Worm (Caenorhabditis elegans) whole organism, mixed stage, embryonic: ENCODE measurements around the gene srbc-39.

Experiments
- M03D4.4 ChIP-seq: sonication (generic microtip); optimal IDR thresholded peaks from 2 replicates; lab custom pipeline; 2017; ENCODE audit warnings: mild to moderate bottlenecking, missing genetic modification characterization, missing compliant biosample characterization
- bed-3 ChIP-seq: fragments of 200-800 bp; sonication (Bioruptor generic); optimal IDR thresholded peaks from 3 replicates; lab custom pipeline; 2018; ENCODE audit warnings: mild to moderate bottlenecking, missing genetic modification characterization, moderate library complexity, missing compliant biosample characterization
- ceh-39 ChIP-seq: fragments of 150-350 bp; optimal IDR thresholded peaks from 2 replicates; lab custom pipeline; 2014; ENCODE audit warnings: missing biosample characterization, missing genetic modification characterization
- ceh-43 ChIP-seq: fragments of 200-800 bp; sonication (Bioruptor generic); optimal IDR thresholded peaks from 2 replicates; lab custom pipeline; 2018; ENCODE audit warnings: mild to moderate bottlenecking, missing genetic modification characterization, moderate library complexity, missing compliant biosample characterization
- ceh-83 ChIP-seq: fragments of 200-800 bp; sonication (Bioruptor generic); optimal IDR thresholded peaks from 2 replicates; lab custom pipeline; 2018; ENCODE audit warnings: mild to moderate bottlenecking, missing genetic modification characterization, missing compliant biosample characterization
- ces-1 ChIP-seq: fragments of 150-350 bp; optimal IDR thresholded peaks from 2 replicates; lab custom pipeline; 2014; ENCODE audit warnings: missing biosample characterization, missing genetic modification reagents, missing genetic modification characterization
- cnd-1 ChIP-seq: fragments of 200-800 bp; sonication (Bioruptor generic); optimal IDR thresholded peaks from 2 replicates; lab custom pipeline; 2018; ENCODE audit warnings: mild to moderate bottlenecking, missing genetic modification characterization, missing compliant biosample characterization
- drap-1 ChIP-seq: fragments of 200-800 bp; sonication (Bioruptor generic); optimal IDR thresholded peaks from 3 replicates; lab custom pipeline; 2018; ENCODE audit warnings: mild to moderate bottlenecking, missing genetic modification characterization, missing compliant biosample characterization
- elt-1 ChIP-seq: sonication (generic microtip); optimal IDR thresholded peaks from 2 replicates; lab custom pipeline; 2017; ENCODE audit warnings: missing genetic modification characterization, mild to moderate bottlenecking, missing compliant biosample characterization, antibody characterized with exemption, moderate library complexity, borderline replicate concordance; ENCODE audit not compliant: insufficient read depth
- elt-3 ChIP-seq: fragments of 150-350 bp; optimal IDR thresholded peaks from 2 replicates; lab custom pipeline; 2014; ENCODE audit warnings: missing biosample characterization, missing genetic modification characterization
- flh-1 ChIP-seq: fragments of 200-800 bp; sonication (Bioruptor generic); optimal IDR thresholded peaks from 2 replicates; lab custom pipeline; 2018; ENCODE audit warnings: mild to moderate bottlenecking, missing genetic modification characterization, moderate library complexity, missing compliant biosample characterization
- ham-2 ChIP-seq: fragments of 200-800 bp; sonication (Bioruptor generic); optimal IDR thresholded peaks from 2 replicates; lab custom pipeline; 2018; ENCODE audit warnings: mild to moderate bottlenecking, missing genetic modification characterization, missing compliant biosample characterization
- hlh-1 ChIP-seq: fragments of 150-350 bp; optimal IDR thresholded peaks from 2 replicates; lab custom pipeline; 2014; ENCODE audit warnings: missing biosample characterization, missing genetic modification reagents, missing genetic modification characterization
- lin-13 ChIP-seq: fragments of 150-350 bp; optimal IDR thresholded peaks from 2 replicates; lab custom pipeline; 2014; ENCODE audit warnings: missing biosample characterization, missing genetic modification characterization
- lin-32 ChIP-seq: fragments of 200-800 bp; sonication (Bioruptor generic); optimal IDR thresholded peaks from 2 replicates; lab custom pipeline; 2018; ENCODE audit warnings: mild to moderate bottlenecking, missing genetic modification characterization, missing compliant biosample characterization
- lsy-2 ChIP-seq: fragments of 150-350 bp; optimal IDR thresholded peaks from 2 replicates; lab custom pipeline; 2014; ENCODE audit warnings: missing biosample characterization, missing genetic modification characterization
- mep-1 ChIP-seq: fragments of 150-350 bp; optimal IDR thresholded peaks from 2 replicates; lab custom pipeline; 2017; ENCODE audit warnings: missing biosample characterization, missing genetic modification reagents, missing genetic modification characterization, inconsistent platforms
- mls-2 ChIP-seq: sonication (generic microtip); optimal IDR thresholded peaks from 2 replicates; lab custom pipeline; 2016; ENCODE audit warnings: mild to moderate bottlenecking, missing genetic modification characterization, moderate library complexity, missing compliant biosample characterization
- nhr-12 ChIP-seq: fragments of 150-350 bp; optimal IDR thresholded peaks from 2 replicates; lab custom pipeline; 2014; ENCODE audit warnings: missing biosample characterization, missing genetic modification characterization
- nhr-2 ChIP-seq: fragments of 150-350 bp; optimal IDR thresholded peaks from 2 replicates; lab custom pipeline; 2014; ENCODE audit warnings: missing biosample characterization, missing genetic modification characterization
- nhr-237 ChIP-seq: fragments of 150-350 bp; optimal IDR thresholded peaks from 2 replicates; lab custom pipeline; 2014; ENCODE audit warnings: missing biosample characterization, missing genetic modification characterization
- nhr-28 ChIP-seq: fragments of 150-350 bp; optimal IDR thresholded peaks from 2 replicates; lab custom pipeline; 2014; ENCODE audit warnings: missing biosample characterization, missing genetic modification characterization
- nhr-76 ChIP-seq: sonication (generic microtip); optimal IDR thresholded peaks from 2 replicates; lab custom pipeline; 2017; ENCODE audit warnings: missing biosample characterization, missing genetic modification characterization
- pha-4 ChIP-seq: fragments of 150-350 bp; optimal IDR thresholded peaks from 2 replicates; lab custom pipeline; 2018; ENCODE audit warnings: missing biosample characterization, missing genetic modification reagents, missing genetic modification characterization
- sem-2 ChIP-seq: fragments of 200-800 bp; sonication (Bioruptor generic); optimal IDR thresholded peaks from 2 replicates; lab custom pipeline; 2018; ENCODE audit warnings: mild to moderate bottlenecking, missing genetic modification characterization, missing compliant biosample characterization
- snpc-4 ChIP-seq: fragments of 150-350 bp; optimal IDR thresholded peaks from 2 replicates; lab custom pipeline; 2014; ENCODE audit warnings: missing biosample characterization, missing genetic modification characterization
- sptf-1 ChIP-seq: sonication (generic microtip); optimal IDR thresholded peaks from 2 replicates; lab custom pipeline; 2017; ENCODE audit warnings: mild to moderate bottlenecking, missing genetic modification characterization, moderate library complexity, missing compliant biosample characterization
- tbx-8 ChIP-seq: fragments of 200-800 bp; sonication (Bioruptor generic); optimal IDR thresholded peaks from 2 replicates; lab custom pipeline; 2018; ENCODE audit warnings: mild to moderate bottlenecking, missing genetic modification characterization, moderate library complexity, missing compliant biosample characterization
- unc-120 ChIP-seq: sonication (generic microtip); optimal IDR thresholded peaks from 2 replicates; lab custom pipeline; 2017; ENCODE audit warnings: missing genetic modification characterization, missing compliant biosample characterization; ENCODE audit not compliant: poor library complexity, severe bottlenecking
- unc-39 ChIP-seq: fragments of 150-350 bp; optimal IDR thresholded peaks from 2 replicates; lab custom pipeline; 2014; ENCODE audit warnings: missing biosample characterization, missing genetic modification characterization
- unc-62 ChIP-seq: fragments of 150-350 bp; optimal IDR thresholded peaks from 2 replicates; lab custom pipeline; 2014; ENCODE audit warnings: missing biosample characterization, missing genetic modification reagents, missing genetic modification characterization
- ztf-11 ChIP-seq: fragments of 150-350 bp; optimal IDR thresholded peaks from 2 replicates; lab custom pipeline; 2014; ENCODE audit warnings: missing biosample characterization, missing genetic modification characterization

The srbc-39 gene

DNA sequence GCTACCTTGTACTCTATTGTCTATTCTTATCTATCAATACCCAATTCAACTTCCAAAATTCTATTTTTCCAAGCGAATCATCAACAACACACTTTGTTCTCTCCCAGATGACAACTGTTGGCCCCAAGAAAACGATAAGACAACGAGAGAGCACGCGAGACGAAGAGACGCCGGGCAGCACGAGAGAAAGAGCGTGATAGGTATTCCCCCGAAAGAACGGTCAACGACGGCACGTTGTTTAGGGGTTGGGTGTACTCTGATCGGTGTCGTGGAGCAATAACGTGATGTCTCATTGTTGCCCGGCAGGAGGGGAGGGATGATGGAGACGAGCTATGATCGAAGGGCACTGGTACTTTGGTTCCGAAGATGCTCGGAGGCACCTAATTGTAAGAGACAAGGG lies 22.4 kb downstream of the srbc-39 start:
- peak; percentile 41 for TF ChIP-seq M03D4.4 (tag; lab: Kevin White, UChicago)
- TF ChIP-seq bed-3 (GFP tag; lab: Kevin White, UChicago) = no peak
- no peak for TF ChIP-seq ztf-11 (tag; lab: Kevin White, UChicago)
- no peak for TF ChIP-seq tbx-8
- TF ChIP-seq elt-3 (tag; lab: Kevin White, UChicago) = no peak
- no peak for TF ChIP-seq ceh-83 (GFP tag; lab: Kevin White, UChicago)
- no peak for TF ChIP-seq ceh-39
- TF ChIP-seq unc-39 (tag; lab: Kevin White, UChicago) = no peak
- TF ChIP-seq pha-4 (tag; lab: Kevin White, UChicago) = no peak
- TF ChIP-seq unc-120 (tag; lab: Kevin White, UChicago) = peak; percentile 91
- no peak for TF ChIP-seq ceh-43 (GFP tag; lab: Kevin White, UChicago)
- peak; percentile 11 for TF ChIP-seq drap-1 (GFP tag; lab: Kevin White, UChicago)
- TF ChIP-seq nhr-2 (tag; lab: Kevin White, UChicago) = peak; percentile 89
- TF ChIP-seq snpc-4 (tag; lab: Kevin White, UChicago) = no peak
- TF ChIP-seq hlh-1 (tag; lab: Kevin White, UChicago) = peak; percentile 98
- TF ChIP-seq ham-2 = no peak
- TF ChIP-seq unc-62 = peak; percentile 87
- no peak for TF ChIP-seq mep-1
- no peak for TF ChIP-seq lsy-2 (tag; lab: Kevin White, UChicago)

ce11 chrV:736171-736570 lies 27.3 kb downstream of the srbc-39 start, which contains the start of gene srj-25:
Gene srj-25, minus strand, starts transcription at chrV:736271.
- TF ChIP-seq nhr-237 = no peak
- TF ChIP-seq tbx-8 = no peak
- no peak for TF ChIP-seq ceh-39
- TF ChIP-seq elt-3 (tag; lab: Kevin White, UChicago) = no peak
- no peak for TF ChIP-seq ceh-83 (GFP tag; lab: Kevin White, UChicago)
- no peak for TF ChIP-seq lin-13 (tag; lab: Kevin White, UChicago)
- TF ChIP-seq ztf-11 (tag; lab: Kevin White, UChicago) = no peak
- TF ChIP-seq drap-1 (GFP tag; lab: Kevin White, UChicago) = no peak
- TF ChIP-seq cnd-1 (tag; lab: Kevin White, UChicago) = no peak
- no peak for TF ChIP-seq unc-62

DNA sequence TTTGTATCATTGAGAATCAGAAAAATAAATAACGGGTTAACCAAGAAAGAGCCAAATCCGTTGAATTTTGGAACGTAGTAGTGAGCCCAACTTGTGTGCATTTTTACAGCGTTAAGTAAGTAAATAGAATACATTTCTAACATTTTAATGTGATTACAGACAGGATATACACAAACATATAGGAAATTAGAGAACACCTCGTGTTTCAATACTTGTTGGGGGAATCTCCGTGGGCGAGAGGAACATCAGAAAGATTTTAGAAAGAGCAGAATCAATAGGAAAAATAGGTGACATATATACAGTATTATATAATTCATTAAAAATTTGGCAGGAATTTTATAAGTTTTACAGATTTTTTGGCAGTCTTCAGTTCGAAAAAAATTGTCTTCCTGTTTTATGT lies 29.9 kb downstream of the srbc-39 start, which contains the start of gene srj-24:
Gene srj-24 (minus strand): TSS at position 101 of the 400 bp plus-strand sequence.
- TF ChIP-seq unc-39 (tag; lab: Kevin White, UChicago) = no peak
- TF ChIP-seq lsy-2 (tag; lab: Kevin White, UChicago) = no peak
- TF ChIP-seq ztf-11 (tag; lab: Kevin White, UChicago) = no peak
- TF ChIP-seq ham-2 = no peak
- TF ChIP-seq lin-32 (GFP tag; lab: Kevin White, UChicago) = no peak
- TF ChIP-seq unc-120 (tag; lab: Kevin White, UChicago) = no peak
- TF ChIP-seq ces-1 = no peak

- TF ChIP-seq snpc-4 (tag; lab: Kevin White, UChicago) (no peak), hlh-1 (tag; lab: Kevin White, UChicago) (no peak), bed-3 (GFP tag; lab: Kevin White, UChicago) (no peak), unc-39 (tag; lab: Kevin White, UChicago) (no peak), ceh-39 (no peak), nhr-237 (no peak), elt-1 (tag; lab: Kevin White, UChicago) (no peak), cnd-1 (tag; lab: Kevin White, UChicago) (no peak), flh-1 (no peak), mls-2 (tag; lab: Kevin White, UChicago) (no peak), unc-62 (no peak), sptf-1 (no peak)
Measured at ce11 chrV:741820-742219, 32.9 kb downstream of the srbc-39 start, which contains the start of gene C05E4.7. Gene C05E4.7, plus strand, starts transcription at chrV:742120.

DNA sequence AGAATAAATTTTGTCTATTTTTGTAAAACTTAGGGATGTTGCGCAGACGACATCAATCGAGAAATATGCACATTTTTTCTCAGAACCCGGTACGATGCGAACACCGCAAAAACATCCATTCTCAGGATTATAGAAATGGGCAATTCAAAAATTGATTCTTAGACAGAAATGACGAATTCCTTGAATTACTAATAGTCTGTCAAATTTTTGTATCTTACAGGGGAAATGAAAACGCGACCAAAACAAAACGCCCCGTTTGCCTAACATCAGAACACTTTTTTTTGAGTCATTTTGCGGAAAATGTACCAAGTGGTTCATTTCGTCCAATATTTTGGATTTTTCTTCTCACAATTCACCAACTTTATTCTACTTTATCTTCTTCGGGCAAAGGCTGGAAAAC lies 34.4 kb downstream of the srbc-39 start, which contains the start of gene str-134:
Gene str-134 (plus strand): TSS at position 301 of the 400 bp plus-strand sequence.
- no peak for TF ChIP-seq M03D4.4 (tag; lab: Kevin White, UChicago)
- no peak for TF ChIP-seq pha-4 (tag; lab: Kevin White, UChicago)
- TF ChIP-seq sem-2 (GFP tag; lab: Kevin White, UChicago) = no peak
- TF ChIP-seq nhr-28 (tag; lab: Kevin White, UChicago) = no peak
- no peak for TF ChIP-seq elt-3 (tag; lab: Kevin White, UChicago)
- TF ChIP-seq ceh-83 (GFP tag; lab: Kevin White, UChicago) = no peak
- TF ChIP-seq nhr-76 (tag; lab: Kevin White, UChicago) = no peak
- no peak for TF ChIP-seq nhr-12 (tag; lab: Kevin White, UChicago)
- no peak for TF ChIP-seq elt-1 (tag; lab: Kevin White, UChicago)
- TF ChIP-seq cnd-1 (tag; lab: Kevin White, UChicago) = no peak
- no peak for TF ChIP-seq tbx-8
